Fruit fly (Drosophila melanogaster): Measurements from ENCODE around the gene CG7191.

DNA sequence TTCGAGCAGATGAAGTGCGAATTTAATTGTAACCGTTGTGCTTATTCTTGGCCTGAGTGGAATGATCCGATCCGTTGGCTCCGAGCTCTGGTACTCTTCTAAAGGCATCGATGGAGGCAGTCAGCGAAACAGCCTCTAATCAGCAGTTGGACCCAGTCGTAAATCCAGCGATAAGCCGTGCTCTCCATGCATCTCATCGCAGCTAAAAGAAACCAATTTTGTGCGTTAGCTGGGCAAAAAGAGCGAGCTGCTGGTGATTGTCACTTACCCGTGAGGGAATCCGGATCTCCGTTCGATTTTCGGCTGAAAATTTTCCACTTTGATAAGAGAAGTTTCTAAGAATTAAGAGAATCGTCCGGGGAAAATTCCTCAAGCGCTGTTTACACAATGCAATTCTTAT, 28.4 kb downstream of the CG7191 start, which contains the start of gene LKRSDH:
- TF ChIP-seq CTCF (optimal IDR thresholded peaks at IDR 0.05) (no peak), CG8478 (optimal IDR thresholded peaks at IDR 0.05) (no peak)

Measured in S2 (cell line).